Worm (Caenorhabditis elegans): ENCODE measurements around the gene C02B10.3.

DNA sequence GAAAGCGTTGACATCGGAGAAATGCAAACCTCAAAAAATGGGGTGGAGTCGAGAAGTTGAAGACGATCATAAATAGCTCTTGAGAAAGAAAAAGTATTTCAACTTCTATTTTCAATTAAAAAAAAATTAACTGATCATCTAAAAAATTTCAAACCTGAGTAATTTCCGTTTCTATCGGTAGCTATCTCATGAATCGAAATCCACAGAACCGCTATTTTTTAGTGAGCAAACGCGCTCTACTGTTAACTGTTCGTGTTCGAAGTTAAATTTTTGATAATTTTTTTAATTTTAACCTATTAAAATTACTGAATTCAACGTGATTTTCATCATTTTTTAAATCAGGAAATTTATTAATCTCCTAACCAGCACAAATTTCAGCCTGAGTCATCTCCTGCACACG is 19.2 kb downstream of the C02B10.3 start:
- no peak for TF ChIP-seq F37D6.2 (tag; optimal IDR thresholded peaks at IDR 0.05)
- no peak for TF ChIP-seq nhr-11 (tag; optimal IDR thresholded peaks at IDR 0.05)
- no peak for TF ChIP-seq ZK546.5 (tag; optimal IDR thresholded peaks at IDR 0.05)
- TF ChIP-seq nhr-237 (tag; optimal IDR thresholded peaks at IDR 0.05), result no peak
- TF ChIP-seq pqm-1 (tag; optimal IDR thresholded peaks at IDR 0.05), result no peak
- TF ChIP-seq daf-19 (GFP tag; conservative IDR thresholded peaks at IDR 0.05), result no peak
- TF ChIP-seq ama-1 (optimal IDR thresholded peaks at IDR 0.05), result no peak
- TF ChIP-seq egl-27 (tag; optimal IDR thresholded peaks at IDR 0.05), result no peak
- TF ChIP-seq mxl-3 (GFP tag; optimal IDR thresholded peaks at IDR 0.05), result no peak
- no peak for TF ChIP-seq jun-1 (tag; optimal IDR thresholded peaks at IDR 0.05)
- TF ChIP-seq nhr-48 (tag; optimal IDR thresholded peaks at IDR 0.05), result no peak

Measured in whole organism, L4 larva.